Fruit fly (Drosophila melanogaster): ENCODE data around the gene Hibch.

Gene Hibch

DNA sequence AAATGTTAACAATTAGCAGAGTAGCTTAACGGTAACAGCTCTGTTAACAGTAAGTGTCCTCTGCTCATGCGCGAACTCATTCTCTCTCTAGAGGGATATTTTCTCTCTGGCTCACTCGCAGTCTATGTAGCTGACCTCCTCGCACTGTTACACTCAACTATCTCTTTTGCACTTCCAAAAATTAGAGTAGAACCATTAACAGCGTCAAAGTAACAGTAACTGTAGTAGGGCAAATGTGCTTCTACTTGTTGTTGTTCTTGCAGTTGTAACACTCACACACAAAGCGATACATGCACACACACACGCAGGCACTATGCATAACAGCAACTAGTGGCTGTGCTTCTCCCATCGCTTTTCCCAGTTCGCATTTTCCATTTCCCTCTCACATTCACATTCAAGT lies 22.0 kb downstream of the Hibch start (continued):
- no peak for TF ChIP-seq Dll (GFP tag; IDR thresholded peaks at IDR 0.05; ENCODE audit: partially characterized antibody)
- no peak for TF ChIP-seq Dref (GFP tag; IDR thresholded peaks at IDR 0.05)
- no peak for TF ChIP-seq unc-4 (GFP tag; IDR thresholded peaks at IDR 0.05; ENCODE audit: partially characterized antibody)
- no peak for TF ChIP-seq knrl (GFP tag; IDR thresholded peaks at IDR 0.05; ENCODE audit: partially characterized antibody)
- no peak for TF ChIP-seq danr (GFP tag; IDR thresholded peaks at IDR 0.05)
- TF ChIP-seq CG33213 (GFP tag; optimal IDR thresholded peaks at IDR 0.05): no peak
- no peak for TF ChIP-seq Tbp (GFP tag; optimal IDR thresholded peaks at IDR 0.05)
- TF ChIP-seq z (GFP tag; IDR thresholded peaks at IDR 0.05): peak; percentile 50; the same call in 1 of the 3 replicates
- TF ChIP-seq Dbx (GFP tag; IDR thresholded peaks at IDR 0.05): no peak
- peak; percentile 69 for TF ChIP-seq CG1832 (GFP tag; optimal IDR thresholded peaks at IDR 0.05)
- no peak for TF ChIP-seq HLH4C (GFP tag; IDR thresholded peaks at IDR 0.05; ENCODE audit: partially characterized antibody)
- TF ChIP-seq CG11093 (GFP tag; IDR thresholded peaks at IDR 0.05): no peak
- TF ChIP-seq trem (tag; optimal IDR thresholded peaks at IDR 0.05): no peak
- no peak for TF ChIP-seq cato (GFP tag; optimal IDR thresholded peaks at IDR 0.05; ENCODE audit: borderline replicate concordance)
- no peak for TF ChIP-seq Bteb2 (GFP tag; optimal IDR thresholded peaks at IDR 0.05)
- TF ChIP-seq klu (GFP tag; IDR thresholded peaks at IDR 0.05): no peak
- no peak for TF ChIP-seq bowl (GFP tag; IDR thresholded peaks at IDR 0.05)
- no peak for TF ChIP-seq sug (tag; optimal IDR thresholded peaks at IDR 0.05)
- no peak for TF ChIP-seq pan (optimal IDR thresholded peaks at IDR 0.05)
- TF ChIP-seq pan (GFP tag; optimal IDR thresholded peaks at IDR 0.05 in 1 of 2, IDR thresholded peaks at IDR 0.05 in 1 of 2): no peak
- TF ChIP-seq CG12299 (tag; optimal IDR thresholded peaks at IDR 0.05): no peak
- no peak for TF ChIP-seq CG12071 (GFP tag; optimal IDR thresholded peaks at IDR 0.05)
- 0 out of 4 replicates have a peak, but pooled peaks have one; percentile 58 for TF ChIP-seq chinmo (GFP tag; IDR thresholded peaks at IDR 0.05; ENCODE audit: partially characterized antibody)
- no peak for TF ChIP-seq CG15011 (GFP tag; optimal IDR thresholded peaks at IDR 0.05)
- TF ChIP-seq Doc2 (GFP tag; IDR thresholded peaks at IDR 0.05): no peak
- no peak for TF ChIP-seq zfh2 (GFP tag; optimal IDR thresholded peaks at IDR 0.05)
- peak; percentile 65 to 79 for TF ChIP-seq Trl (optimal IDR thresholded peaks at IDR 0.05)
- TF ChIP-seq Trl (GFP tag; optimal IDR thresholded peaks at IDR 0.05): no peak
- no peak for TF ChIP-seq CG2889 (GFP tag; IDR thresholded peaks at IDR 0.05)
- no peak for TF ChIP-seq CG16813 (GFP tag; IDR thresholded peaks at IDR 0.05; ENCODE audit: partially characterized antibody)
- TF ChIP-seq CG10565 (GFP tag; optimal IDR thresholded peaks at IDR 0.05): no peak
- TF ChIP-seq Fer2 (tag; optimal IDR thresholded peaks at IDR 0.05): no peak
- TF ChIP-seq aop (GFP tag; IDR thresholded peaks at IDR 0.05): no peak
- TF ChIP-seq ssp (GFP tag; IDR thresholded peaks at IDR 0.05): no peak
- no peak for TF ChIP-seq CG18011 (GFP tag; optimal IDR thresholded peaks at IDR 0.05)
- TF ChIP-seq Atf6 (GFP tag; IDR thresholded peaks at IDR 0.05): no peak
- no peak for TF ChIP-seq wdn (GFP tag; IDR thresholded peaks at IDR 0.05)
- TF ChIP-seq repo (GFP tag; optimal IDR thresholded peaks at IDR 0.05): no peak
- no peak for TF ChIP-seq CG6689 (GFP tag; IDR thresholded peaks at IDR 0.05)
- TF ChIP-seq lmd (GFP tag; IDR thresholded peaks at IDR 0.05): no peak
- no peak for TF ChIP-seq Mrtf (GFP tag; IDR thresholded peaks at IDR 0.05)
- TF ChIP-seq CG17186 (GFP tag; optimal IDR thresholded peaks at IDR 0.05): no peak
- no peak for TF ChIP-seq CG2202 (tag; optimal IDR thresholded peaks at IDR 0.05)
- TF ChIP-seq tin (GFP tag; optimal IDR thresholded peaks at IDR 0.05): no peak
- no peak for TF ChIP-seq CG8944 (GFP tag; optimal IDR thresholded peaks at IDR 0.05)
- no peak for TF ChIP-seq chm (GFP tag; IDR thresholded peaks at IDR 0.05)
- TF ChIP-seq CG1792 (GFP tag; optimal IDR thresholded peaks at IDR 0.05): no peak
- no peak for TF ChIP-seq CG4617 (GFP tag; optimal IDR thresholded peaks at IDR 0.05; ENCODE audit: borderline replicate concordance)
- no peak for TF ChIP-seq Meics (GFP tag; optimal IDR thresholded peaks at IDR 0.05)
- no peak for TF ChIP-seq CG10147 (GFP tag; optimal IDR thresholded peaks at IDR 0.05)
- no peak for TF ChIP-seq her (GFP tag; optimal IDR thresholded peaks at IDR 0.05)
- TF ChIP-seq scrt (GFP tag; optimal IDR thresholded peaks at IDR 0.05): peak; percentile 96
- no peak for TF ChIP-seq Hsf (GFP tag; optimal IDR thresholded peaks at IDR 0.05)
